Worm (Caenorhabditis elegans) whole organism, L4 larva: Measurements from ENCODE around the gene F13A2.1.

ENCODE experiments used
- Y5F2A.4 ChIP-seq: fragments of 200-800 bp; sonication (Bioruptor generic); optimal IDR thresholded peaks from 2 replicates; lab custom pipeline; 2018; ENCODE audit warnings: mild to moderate bottlenecking, missing genetic modification characterization, missing compliant biosample characterization
- Y75B8A.6 ChIP-seq: fragments of 200-800 bp; sonication (Bioruptor generic); IDR thresholded peaks from 2 replicates; pipeline ENCODE4 v1.3.6; 2022; ENCODE audit warnings: missing genetic modification reagents, missing genetic modification characterization, missing compliant biosample characterization
- ceh-28 ChIP-seq: fragments of 150-350 bp; optimal IDR thresholded peaks from 2 replicates; lab custom pipeline; 2014; ENCODE audit warnings: missing biosample characterization, missing genetic modification reagents, missing genetic modification characterization
- ceh-44 ChIP-seq: fragments of 200-800 bp; sonication (Bioruptor generic); IDR thresholded peaks from 2 replicates; pipeline ENCODE4 v1.3.6; 2022; ENCODE audit warnings: missing genetic modification reagents, missing genetic modification characterization, missing compliant biosample characterization
- ceh-62 ChIP-seq: sonication (generic microtip); optimal IDR thresholded peaks from 2 replicates; lab custom pipeline; 2017; ENCODE audit warnings: missing biosample characterization, missing genetic modification characterization
- cey-2 ChIP-seq: sonication (generic microtip); optimal IDR thresholded peaks from 3 replicates; lab custom pipeline; 2017; ENCODE audit warnings: missing genetic modification characterization, mild to moderate bottlenecking, missing compliant biosample characterization, antibody characterized with exemption, borderline replicate concordance; ENCODE audit not compliant: insufficient read depth
- daf-16 ChIP-seq, 3 experiments: sonication (generic microtip); optimal IDR thresholded peaks; 2 replicates each; lab custom pipeline; 2016 to 2017; ENCODE audit warnings: missing genetic modification characterization in 3 of 3, missing genetic modification reagents in 3 of 3, mild to moderate bottlenecking in 2 of 3, missing compliant biosample characterization in 2 of 3, missing biosample characterization in 1 of 3, moderate library complexity in 1 of 3
- daf-19 ChIP-seq: fragments of 200-800 bp; sonication (Bioruptor generic); conservative IDR thresholded peaks from 2 replicates; pipeline ENCODE4 v1.3.6; 2022; ENCODE audit warnings: missing genetic modification characterization, missing compliant biosample characterization
- daf-8 ChIP-seq: fragments of 200-800 bp; sonication (Bioruptor generic); IDR thresholded peaks from 2 replicates; pipeline ENCODE4 v1.3.6; 2022; ENCODE audit warnings: missing genetic modification characterization, missing compliant biosample characterization
- dpl-1 ChIP-seq: fragments of 150-350 bp; optimal IDR thresholded peaks from 2 replicates; lab custom pipeline; 2014; ENCODE audit warnings: missing biosample characterization, missing genetic modification reagents, missing genetic modification characterization
- jun-1 ChIP-seq: fragments of 150-350 bp; optimal IDR thresholded peaks from 2 replicates; lab custom pipeline; 2014; ENCODE audit warnings: missing biosample characterization, missing genetic modification reagents, missing genetic modification characterization
- lin-13 ChIP-seq: fragments of 150-350 bp; optimal IDR thresholded peaks from 2 replicates; lab custom pipeline; 2014; ENCODE audit warnings: missing biosample characterization, missing genetic modification reagents, missing genetic modification characterization
- lin-39 ChIP-seq: fragments of 150-350 bp; optimal IDR thresholded peaks from 2 replicates; lab custom pipeline; 2014; ENCODE audit warnings: missing biosample characterization, missing genetic modification reagents, missing genetic modification characterization
- madf-5 ChIP-seq, 2 experiments: fragments of 200-800 bp; sonication (Bioruptor generic); IDR thresholded peaks; 2 replicates each; pipeline ENCODE4 v1.3.6; 2022; ENCODE audit warnings: missing compliant biosample characterization in 2 of 2, missing genetic modification characterization in 2 of 2
- madf-9 ChIP-seq: fragments of 200-800 bp; sonication (Bioruptor generic); conservative IDR thresholded peaks from 2 replicates; pipeline ENCODE4 v1.3.6; 2022; ENCODE audit warnings: missing genetic modification reagents, missing genetic modification characterization, missing compliant biosample characterization
- mdl-1 ChIP-seq, 2 experiments: fragments of 150-350 bp in 1 of 2; sonication (generic microtip) in 1 of 2; optimal IDR thresholded peaks; 2 replicates each; lab custom pipeline; 2014 to 2017; ENCODE audit warnings: missing biosample characterization in 2 of 2, missing genetic modification characterization in 2 of 2
- mxl-2 ChIP-seq: fragments of 200-800 bp; sonication (Bioruptor generic); conservative IDR thresholded peaks from 2 replicates; pipeline ENCODE4 v1.3.6; 2022; ENCODE audit warnings: missing genetic modification reagents, missing genetic modification characterization, missing compliant biosample characterization
- nhr-11 ChIP-seq: fragments of 150-350 bp; optimal IDR thresholded peaks from 2 replicates; lab custom pipeline; 2014; ENCODE audit warnings: missing biosample characterization, missing genetic modification characterization
- nhr-237 ChIP-seq: sonication (generic microtip); optimal IDR thresholded peaks from 2 replicates; lab custom pipeline; 2017; ENCODE audit warnings: missing biosample characterization, missing genetic modification characterization
- nhr-41 ChIP-seq: fragments of 200-800 bp; sonication (Bioruptor generic); IDR thresholded peaks from 2 replicates; pipeline ENCODE4 v1.3.6; 2022; ENCODE audit warnings: missing genetic modification reagents, missing genetic modification characterization, missing compliant biosample characterization
- nhr-42 ChIP-seq: fragments of 200-800 bp; sonication (Bioruptor generic); IDR thresholded peaks from 2 replicates; pipeline ENCODE4 v1.3.6; 2022; ENCODE audit warnings: missing genetic modification characterization, missing compliant biosample characterization
- nhr-76 ChIP-seq: fragments of 150-350 bp; optimal IDR thresholded peaks from 2 replicates; lab custom pipeline; 2014; ENCODE audit warnings: missing biosample characterization, missing genetic modification characterization
- nhr-77 ChIP-seq: fragments of 150-350 bp; optimal IDR thresholded peaks from 2 replicates; lab custom pipeline; 2014; ENCODE audit warnings: missing biosample characterization, missing genetic modification characterization
- pha-4 ChIP-seq, 2 experiments: fragments of 150-350 bp in 1 of 2; fragments of 200-800 bp in 1 of 2; sonication (Bioruptor generic) in 1 of 2; IDR thresholded peaks in 1 of 2; optimal IDR thresholded peaks in 1 of 2; 2 replicates each; pipeline versions ENCODE4 v1.3.6 to Lab custom; 2014 to 2022; ENCODE audit warnings: missing genetic modification characterization in 2 of 2, missing genetic modification reagents in 2 of 2, missing biosample characterization in 1 of 2, missing compliant biosample characterization in 1 of 2
- php-3 ChIP-seq: fragments of 200-800 bp; sonication (Bioruptor generic); IDR thresholded peaks from 2 replicates; pipeline ENCODE4 v1.3.6; 2022; ENCODE audit warnings: missing genetic modification reagents, missing genetic modification characterization, missing compliant biosample characterization
- pqm-1 ChIP-seq: sonication (generic microtip); optimal IDR thresholded peaks from 2 replicates; lab custom pipeline; 2017; ENCODE audit warnings: missing biosample characterization, missing genetic modification characterization
- set-16 ChIP-seq: fragments of 200-800 bp; sonication (Bioruptor generic); IDR thresholded peaks from 2 replicates; pipeline ENCODE4 v1.3.6; 2022; ENCODE audit warnings: missing genetic modification reagents, missing genetic modification characterization, missing compliant biosample characterization
- unc-62 ChIP-seq, 3 experiments: fragments of 150-350 bp in 1 of 3; sonication (generic microtip); optimal IDR thresholded peaks in 2 of 3; peaks in 1 of 3; 1 replicate in 1 of 3; 2 replicates in 2 of 3; lab custom pipeline; 2014 to 2017; ENCODE audit warnings: missing biosample characterization in 3 of 3, missing genetic modification characterization in 3 of 3, missing genetic modification reagents in 3 of 3, missing genotype in 1 of 3
- zag-1 ChIP-seq: fragments of 150-350 bp; optimal IDR thresholded peaks from 2 replicates; lab custom pipeline; 2014; ENCODE audit warnings: missing biosample characterization, missing genetic modification characterization
- zfp-3 ChIP-seq: fragments of 200-800 bp; sonication (Bioruptor generic); conservative IDR thresholded peaks from 2 replicates; pipeline ENCODE4 v1.3.6; 2022; ENCODE audit warnings: missing genetic modification reagents, missing genetic modification characterization, missing compliant biosample characterization
- zip-11 ChIP-seq: fragments of 200-800 bp; sonication (Bioruptor generic); IDR thresholded peaks from 2 replicates; pipeline ENCODE4 v1.3.6; 2022; ENCODE audit warnings: missing genetic modification characterization, missing compliant biosample characterization

The F13A2.1 gene

DNA sequence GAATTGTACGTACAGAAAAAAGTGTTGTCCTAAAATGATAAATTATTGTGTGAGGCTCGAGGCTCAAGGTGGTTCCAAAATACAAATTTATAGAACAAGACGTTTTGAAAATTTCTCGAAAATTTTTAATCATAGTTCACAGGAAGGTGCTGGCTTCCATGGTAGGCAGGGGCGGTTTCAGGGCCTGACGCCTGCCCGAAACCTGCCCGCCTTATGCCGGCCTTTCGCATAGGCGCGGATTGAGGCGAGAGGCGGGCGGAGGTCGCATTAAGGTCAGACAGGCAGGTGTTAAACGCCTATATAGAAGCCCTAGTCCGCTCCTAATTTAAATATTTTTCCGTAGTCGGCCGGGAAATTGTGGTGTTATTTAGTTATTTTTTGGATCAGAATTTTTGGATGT lies 40.9 kb upstream of the F13A2.1 start:
- TF ChIP-seq set-16 (GFP tag; lab: Robert Waterston, UW) (peak; percentile 63; the same call in 1 of the 2 replicates), nhr-11 (tag; lab: Kevin White, UChicago) (no peak)

DNA sequence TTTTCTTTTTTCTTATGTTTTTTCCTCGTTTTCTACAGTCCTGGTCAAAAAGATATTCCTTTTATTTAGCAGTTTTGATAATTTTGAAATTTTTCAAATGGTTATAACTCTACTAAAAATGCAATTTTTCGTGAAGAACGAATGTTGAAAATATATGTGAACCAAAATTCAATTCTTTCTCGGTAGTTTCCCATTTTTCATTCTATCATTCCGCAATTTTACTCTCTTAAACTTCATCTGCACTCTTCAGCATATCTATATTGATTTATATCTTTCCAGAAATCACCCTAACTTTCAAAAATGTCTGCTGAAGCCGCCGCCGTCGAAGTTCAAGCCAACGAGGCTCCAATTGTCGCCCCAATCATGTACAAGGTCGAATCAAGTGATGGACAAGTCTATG lies 39.9 kb upstream of the F13A2.1 start, which contains the start of gene skr-7:
skr-7 (plus strand) TSS at position 301 of the 400 bp plus-strand sequence.
- TF ChIP-seq ceh-44 (GFP tag; lab: Robert Waterston, UW) (no peak), nhr-42 (GFP tag; lab: Robert Waterston, UW) (no peak), unc-62 (GFP tag; optimal IDR thresholded peaks at IDR 0.05 in 1 of 2; lab: Kevin White, UChicago) (no peak), unc-62 (tag; optimal IDR thresholded peaks at IDR 0.05; lab: Kevin White, UChicago) (no peak)

DNA sequence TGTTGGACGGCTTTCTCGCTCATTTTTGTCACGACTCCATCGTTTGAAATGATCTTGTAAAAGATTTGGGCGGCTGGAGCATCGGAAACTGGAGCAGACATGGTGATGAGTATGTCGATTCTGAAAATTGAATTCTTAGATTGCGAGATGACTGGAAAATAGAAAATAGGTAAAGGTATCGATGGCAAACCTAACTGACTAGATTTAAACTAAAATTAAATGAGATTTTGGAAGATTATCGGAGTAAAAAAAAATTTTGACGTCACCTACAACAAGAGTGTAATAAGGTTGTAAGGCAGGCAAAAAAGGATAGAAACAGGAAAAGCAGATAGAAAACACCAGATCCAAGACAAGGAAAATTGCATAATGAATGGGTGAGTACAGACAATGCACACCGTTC lies 39.3 kb upstream of the F13A2.1 start, which contains the start of gene skr-14:
skr-14 (minus strand) TSS at position 101 of the 400 bp plus-strand sequence.
- TF ChIP-seq pqm-1 (tag; lab: Kevin White, UChicago) (no peak), ceh-62 (tag; lab: Kevin White, UChicago) (no peak), unc-62 (GFP tag; optimal IDR thresholded peaks at IDR 0.05 in 1 of 2; lab: Kevin White, UChicago) (no peak), unc-62 (tag; optimal IDR thresholded peaks at IDR 0.05; lab: Kevin White, UChicago) (no peak)

DNA sequence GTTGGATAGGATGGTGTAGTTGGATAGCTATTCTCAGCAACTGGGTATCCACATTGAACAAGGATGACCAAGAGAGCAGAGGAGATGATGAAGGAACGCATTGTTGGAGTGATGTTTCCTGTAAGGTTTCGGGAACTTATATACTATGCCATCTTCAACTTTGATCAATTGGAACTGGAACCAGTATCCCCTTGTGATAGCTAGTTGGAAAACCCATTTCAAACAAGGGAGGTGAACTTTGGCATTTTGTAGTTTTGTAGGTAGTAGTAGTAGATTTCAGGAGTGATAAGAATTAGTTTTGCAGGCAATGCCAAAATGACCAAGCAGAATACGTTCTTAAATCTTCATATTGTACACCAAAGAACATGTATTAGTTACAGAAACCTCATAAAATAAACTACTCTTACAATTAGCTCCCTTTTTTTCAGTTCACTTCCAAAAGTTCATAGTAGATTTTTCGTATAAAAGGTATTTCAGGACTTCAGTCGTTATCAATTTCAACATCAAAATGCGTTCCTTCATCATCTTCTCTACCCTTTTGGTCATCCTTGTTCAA lies 37.6 kb upstream of the F13A2.1 start, which contains the start of the genes Y47D7A.7 and Y47D7A.2:
Y47D7A.7 (minus strand) TSS at position 101 of the 556 bp plus-strand sequence.
Y47D7A.2 (plus strand) TSS at position 506 of the 556 bp plus-strand sequence.
- TF ChIP-seq Y75B8A.6 (GFP tag; lab: Robert Waterston, UW) (no peak), jun-1 (tag; lab: Kevin White, UChicago) (no peak), Y5F2A.4 (GFP tag; lab: Kevin White, UChicago) (no peak), nhr-41 (GFP tag; lab: Robert Waterston, UW) (no peak), nhr-77 (tag; lab: Kevin White, UChicago) (no peak), ceh-28 (no peak), lin-39 (no peak), pqm-1 (tag; lab: Kevin White, UChicago) (no peak), madf-9 (GFP tag; lab: Robert Waterston, UW) (no peak), cey-2 (tag; lab: Kevin White, UChicago) (no peak)

DNA sequence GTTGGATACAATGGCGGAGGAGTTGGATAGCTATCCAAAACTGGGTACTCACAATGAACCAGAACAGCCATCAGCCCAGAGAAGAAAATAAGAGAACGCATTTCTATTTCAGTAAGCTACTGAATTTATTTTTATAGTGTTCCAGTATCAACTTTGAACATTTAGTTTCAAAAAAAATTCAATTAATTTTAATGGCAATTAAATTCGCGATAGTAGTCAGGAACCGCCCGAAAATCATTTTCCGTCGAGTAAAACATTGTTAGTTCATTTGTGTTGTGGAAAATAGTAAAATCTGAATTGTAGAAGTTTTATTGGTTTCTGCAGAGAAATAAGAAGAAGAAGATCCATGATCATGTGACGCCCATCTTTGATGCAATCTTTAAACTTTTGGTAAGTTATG lies 35.9 kb upstream of the F13A2.1 start, which contains the start of gene Y47D7A.6:
Y47D7A.6 (minus strand) TSS at position 101 of the 400 bp plus-strand sequence.
- TF ChIP-seq daf-19, result no peak
- no peak for TF ChIP-seq daf-8 (GFP tag; lab: Robert Waterston, UW)
- no peak for TF ChIP-seq dpl-1 (GFP tag; lab: Kevin White, UChicago)
- no peak for TF ChIP-seq lin-13
- TF ChIP-seq pha-4 (GFP tag; IDR thresholded peaks at IDR 0.05; lab: Robert Waterston, UW), result no peak
- no peak for TF ChIP-seq pha-4 (tag; optimal IDR thresholded peaks at IDR 0.05; lab: Kevin White, UChicago)
- no peak for TF ChIP-seq madf-5 (GFP tag; IDR thresholded peaks at IDR 0.05; lab: Robert Waterston, UW)
- TF ChIP-seq zfp-3 (GFP tag; lab: Robert Waterston, UW), result no peak
- no peak for TF ChIP-seq zag-1 (tag; lab: Kevin White, UChicago)
- TF ChIP-seq nhr-76 (tag; lab: Kevin White, UChicago), result no peak
- no peak for TF ChIP-seq mdl-1 (tag; optimal IDR thresholded peaks at IDR 0.05; lab: Kevin White, UChicago)
- no peak for TF ChIP-seq daf-16 (GFP tag; optimal IDR thresholded peaks at IDR 0.05; lab: Kevin White, UChicago)
- no peak for TF ChIP-seq daf-16 (tag; optimal IDR thresholded peaks at IDR 0.05; lab: Kevin White, UChicago)
- no peak for TF ChIP-seq nhr-77 (tag; lab: Kevin White, UChicago)
- TF ChIP-seq mxl-2 (GFP tag; lab: Robert Waterston, UW), result no peak
- TF ChIP-seq php-3 (GFP tag; lab: Robert Waterston, UW), result no peak
- TF ChIP-seq set-16 (GFP tag; lab: Robert Waterston, UW), result no peak
- TF ChIP-seq jun-1 (tag; lab: Kevin White, UChicago), result no peak
- TF ChIP-seq nhr-237, result no peak
- no peak for TF ChIP-seq zip-11
